Fruit fly (Drosophila melanogaster): ENCODE results near the gene Iris.

dm6 chr2L:1136993-1137392 is 3.1 kb upstream of the Iris start:
- no peak for TF ChIP-seq Clk (GFP tag; optimal IDR thresholded peaks at IDR 0.05)
- TF ChIP-seq Crg-1 (GFP tag; optimal IDR thresholded peaks at IDR 0.05), result no peak
- TF ChIP-seq bab1 (GFP tag; optimal IDR thresholded peaks at IDR 0.05), result no peak
- no peak for TF ChIP-seq CG5204 (GFP tag; optimal IDR thresholded peaks at IDR 0.05)
- TF ChIP-seq cic (GFP tag; optimal IDR thresholded peaks at IDR 0.05), result no peak
- TF ChIP-seq CG14711 (tag; optimal IDR thresholded peaks at IDR 0.05), result no peak
- TF ChIP-seq CG33017 (tag; optimal IDR thresholded peaks at IDR 0.05), result no peak
- TF ChIP-seq CG7045 (GFP tag; optimal IDR thresholded peaks at IDR 0.05), result no peak
- no peak for TF ChIP-seq CG12768 (GFP tag; optimal IDR thresholded peaks at IDR 0.05)
- no peak for TF ChIP-seq CG7101 (tag; optimal IDR thresholded peaks at IDR 0.05)
- TF ChIP-seq Mnt (GFP tag; optimal IDR thresholded peaks at IDR 0.05), result no peak

All from whole organism, adult.